Worm (Caenorhabditis elegans): Measurements from ENCODE around the gene ugt-44.

Gene ugt-44

DNA sequence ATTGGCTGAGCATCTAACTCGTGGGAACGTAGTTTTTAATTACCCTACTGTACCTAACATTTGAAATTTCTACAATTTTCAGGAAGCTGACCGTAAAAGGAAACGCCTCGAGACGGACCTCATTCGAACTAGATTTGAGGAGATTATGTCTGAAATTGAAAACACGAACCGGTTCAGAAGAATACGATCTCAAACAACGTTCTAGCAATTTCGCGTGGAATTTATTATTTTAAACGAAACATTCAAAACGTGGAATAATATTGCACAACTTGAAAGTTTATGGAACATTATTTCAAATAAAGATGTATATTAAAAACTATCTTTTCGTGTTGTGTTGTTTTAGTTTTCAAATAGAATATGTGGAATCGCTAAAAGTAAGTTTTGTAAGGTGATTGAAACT lies 26.0 kb upstream of the ugt-44 start, which contains the start of gene F13B12.7:
Gene F13B12.7 (plus strand): TSS at position 301 of the 400 bp plus-strand sequence.
- TF ChIP-seq mxl-1 (tag; optimal IDR thresholded peaks at IDR 0.05) (no peak), lir-1 (GFP tag; conservative IDR thresholded peaks at IDR 0.05) (no peak), pha-4 (tag; optimal IDR thresholded peaks at IDR 0.05) (no peak), unc-62 (GFP tag; optimal IDR thresholded peaks at IDR 0.05) (no peak), zfh-2 (GFP tag; conservative IDR thresholded peaks at IDR 0.05) (no peak), snpc-1.1 (tag; optimal IDR thresholded peaks at IDR 0.05; ENCODE audit: insufficient read depth) (no peak), aptf-3 (GFP tag; IDR thresholded peaks at IDR 0.05) (no peak), T26A5.8 (tag; optimal IDR thresholded peaks at IDR 0.05) (no peak), B0019.2 (GFP tag; conservative IDR thresholded peaks at IDR 0.05) (no peak), Y67H2A.10 (GFP tag; conservative IDR thresholded peaks at IDR 0.05) (no peak), repo-1 (tag; optimal IDR thresholded peaks at IDR 0.05) (no peak), hmg-1.2 (GFP tag; IDR thresholded peaks at IDR 0.05) (no peak), ekl-4 (GFP tag; IDR thresholded peaks at IDR 0.05) (no peak), B0261.1 (tag; optimal IDR thresholded peaks at IDR 0.05) (no peak), rcor-1 (GFP tag; IDR thresholded peaks at IDR 0.05) (no peak)

DNA sequence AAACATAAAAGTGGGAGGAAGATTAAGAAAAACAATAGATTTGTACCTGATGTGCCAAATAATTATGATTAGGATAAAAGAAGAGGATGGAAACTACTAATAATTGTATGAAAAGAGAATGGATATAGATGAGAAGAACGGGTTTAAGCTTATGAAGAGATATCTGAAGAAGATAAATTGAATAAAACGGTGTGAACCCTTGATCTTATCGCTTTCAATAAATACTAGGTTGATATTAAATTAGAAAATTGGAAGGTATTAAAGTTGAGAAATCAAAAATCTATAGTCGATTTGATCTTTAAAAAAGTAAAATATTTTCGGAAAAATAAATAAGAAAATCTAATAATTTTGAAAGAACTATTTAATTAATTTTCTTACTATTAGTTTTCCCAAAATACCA lies 19.7 kb upstream of the ugt-44 start, which contains the start of gene F13B12.4:
Gene F13B12.4 (minus strand): TSS at position 101 of the 400 bp plus-strand sequence.
- no peak for TF ChIP-seq F52B5.7 (tag; optimal IDR thresholded peaks at IDR 0.05)
- TF ChIP-seq Y53G8AR.9 (GFP tag; conservative IDR thresholded peaks at IDR 0.05): no peak
- TF ChIP-seq ztf-28 (GFP tag; IDR thresholded peaks at IDR 0.05): no peak
- no peak for TF ChIP-seq madf-3 (GFP tag; IDR thresholded peaks at IDR 0.05)
- no peak for TF ChIP-seq attf-6 (GFP tag; IDR thresholded peaks at IDR 0.05)
- TF ChIP-seq nhr-80 (tag; optimal IDR thresholded peaks at IDR 0.05): no peak
- TF ChIP-seq nfyb-1 (GFP tag; IDR thresholded peaks at IDR 0.05): no peak
- no peak for TF ChIP-seq lin-26 (GFP tag; IDR thresholded peaks at IDR 0.05)
- no peak for TF ChIP-seq ekl-4 (GFP tag; IDR thresholded peaks at IDR 0.05)
- TF ChIP-seq F22D6.2 (tag; optimal IDR thresholded peaks at IDR 0.05): no peak
- no peak for TF ChIP-seq lin-40 (tag; optimal IDR thresholded peaks at IDR 0.05)
- TF ChIP-seq ztf-25 (GFP tag; IDR thresholded peaks at IDR 0.05): no peak
- TF ChIP-seq unc-62 (GFP tag; optimal IDR thresholded peaks at IDR 0.05): no peak

DNA sequence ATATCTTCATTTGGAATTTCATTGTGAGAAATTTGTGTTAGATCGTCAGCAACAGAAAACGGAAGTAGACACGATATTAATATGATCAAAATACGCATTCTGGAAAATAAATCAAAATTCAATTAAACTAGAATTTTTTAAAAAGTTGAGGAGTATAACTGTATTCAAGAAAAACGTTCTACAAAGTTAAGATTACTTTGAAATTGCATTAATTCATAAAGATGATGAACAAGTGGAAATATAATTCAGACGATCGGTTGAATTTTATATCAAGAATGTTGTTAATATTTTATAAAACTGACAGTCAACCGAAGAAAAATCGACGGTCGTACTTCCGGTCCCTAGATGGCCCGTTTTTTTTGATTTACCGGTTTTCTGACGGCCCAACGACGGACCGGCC lies 16.5 kb upstream of the ugt-44 start, which contains the start of gene F01D4.8:
Gene F01D4.8 (minus strand): TSS at position 101 of the 400 bp plus-strand sequence.
- no peak for TF ChIP-seq pha-4 (tag; optimal IDR thresholded peaks at IDR 0.05)
- no peak for TF ChIP-seq ceh-91 (GFP tag; IDR thresholded peaks at IDR 0.05)
- no peak for TF ChIP-seq ztf-25 (GFP tag; IDR thresholded peaks at IDR 0.05)
- no peak for TF ChIP-seq hmg-20 (GFP tag; IDR thresholded peaks at IDR 0.05)
- TF ChIP-seq ztf-6 (GFP tag; IDR thresholded peaks at IDR 0.05): no peak
- TF ChIP-seq hlh-26 (GFP tag; conservative IDR thresholded peaks at IDR 0.05): no peak
- TF ChIP-seq ceh-40 (GFP tag; IDR thresholded peaks at IDR 0.05): no peak
- TF ChIP-seq hlh-12 (tag; optimal IDR thresholded peaks at IDR 0.05): no peak
- TF ChIP-seq nhr-27 (tag; optimal IDR thresholded peaks at IDR 0.05): no peak
- no peak for TF ChIP-seq snpc-1.1 (tag; optimal IDR thresholded peaks at IDR 0.05; ENCODE audit: insufficient read depth)
- no peak for TF ChIP-seq mel-28 (tag; optimal IDR thresholded peaks at IDR 0.05; ENCODE audit: borderline replicate concordance)
- TF ChIP-seq ztf-28 (GFP tag; IDR thresholded peaks at IDR 0.05): no peak
- TF ChIP-seq ets-4 (GFP tag; optimal IDR thresholded peaks at IDR 0.05): no peak

DNA sequence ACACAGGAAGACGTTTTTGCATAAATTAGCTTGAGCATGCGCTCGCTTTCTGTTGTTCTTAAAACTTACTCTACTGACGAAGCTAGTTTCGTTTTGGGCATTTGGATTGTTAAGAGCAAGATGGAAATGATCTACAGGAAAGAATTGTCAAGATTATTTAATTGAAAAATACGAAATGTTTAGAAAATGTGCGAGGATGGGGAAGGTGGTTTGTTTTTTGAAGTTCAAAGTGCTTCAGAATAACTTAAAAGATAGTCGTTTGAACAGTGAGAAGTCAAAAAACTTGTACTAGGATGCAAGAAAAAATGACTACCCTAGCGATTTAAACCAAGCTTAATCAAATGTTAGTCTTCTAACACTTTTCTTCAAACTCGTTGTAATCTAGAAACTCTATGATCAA lies 12.4 kb upstream of the ugt-44 start, which contains the start of gene srb-17:
Gene srb-17 (minus strand): TSS at position 101 of the 400 bp plus-strand sequence.
- TF ChIP-seq egl-18 (GFP tag; IDR thresholded peaks at IDR 0.05): no peak
- no peak for TF ChIP-seq B0019.2 (GFP tag; conservative IDR thresholded peaks at IDR 0.05)
- TF ChIP-seq Y53F4B.3 (GFP tag; IDR thresholded peaks at IDR 0.05): no peak
- TF ChIP-seq ceh-27 (GFP tag; optimal IDR thresholded peaks at IDR 0.05): no peak
- TF ChIP-seq K11D2.4 (GFP tag; IDR thresholded peaks at IDR 0.05): no peak
- no peak for TF ChIP-seq nfya-2 (GFP tag; IDR thresholded peaks at IDR 0.05)
- TF ChIP-seq F57A8.1 (GFP tag; optimal IDR thresholded peaks at IDR 0.05): no peak
- TF ChIP-seq ceh-58 (GFP tag; IDR thresholded peaks at IDR 0.05): no peak
- no peak for TF ChIP-seq K12H6.12 (tag; optimal IDR thresholded peaks at IDR 0.05)
- TF ChIP-seq mcd-1 (GFP tag; IDR thresholded peaks at IDR 0.05): no peak
- no peak for TF ChIP-seq nhr-90 (tag; optimal IDR thresholded peaks at IDR 0.05)
- no peak for TF ChIP-seq Y79H2A.3 (GFP tag; conservative IDR thresholded peaks at IDR 0.05)
- no peak for TF ChIP-seq aptf-3 (GFP tag; IDR thresholded peaks at IDR 0.05)
- TF ChIP-seq mel-28 (tag; optimal IDR thresholded peaks at IDR 0.05; ENCODE audit: borderline replicate concordance): no peak

All from whole organism, young adult.